Fruit fly (Drosophila melanogaster): ENCODE results near the gene CG12535.

CG12535 gene

dm6 chrX:3358875-3359274 lies 89.9 kb downstream of the CG12535 start (continued):
- peak; percentile 2 for TF ChIP-seq CG14710 (tag; optimal IDR thresholded peaks at IDR 0.05)
- no peak for TF ChIP-seq oc (tag; optimal IDR thresholded peaks at IDR 0.05)
- no peak for TF ChIP-seq CG7786 (GFP tag; optimal IDR thresholded peaks at IDR 0.05)
- peak; percentile 2 for TF ChIP-seq Lhr (GFP tag; optimal IDR thresholded peaks at IDR 0.05)
- TF ChIP-seq Neu2 (GFP tag; optimal IDR thresholded peaks at IDR 0.05; ENCODE audit: borderline replicate concordance) = no peak
- no peak for TF ChIP-seq NFAT (GFP tag; IDR thresholded peaks at IDR 0.05)
- peak; percentile 2 for TF ChIP-seq CG3407 (GFP tag; optimal IDR thresholded peaks at IDR 0.05)
- TF ChIP-seq sqz (GFP tag; optimal IDR thresholded peaks at IDR 0.05) = no peak
- no peak for TF ChIP-seq CG9215 (GFP tag; IDR thresholded peaks at IDR 0.05)
- TF ChIP-seq ash1 (GFP tag; optimal IDR thresholded peaks at IDR 0.05) = no peak
- no peak for TF ChIP-seq Atf-2 (GFP tag; optimal IDR thresholded peaks at IDR 0.05)
- no peak for TF ChIP-seq Sry-δ (GFP tag; optimal IDR thresholded peaks at IDR 0.05)
- TF ChIP-seq Med (GFP tag) = peak; percentile 66
- no peak for TF ChIP-seq E2f2 (GFP tag; IDR thresholded peaks at IDR 0.05)
- no peak for TF ChIP-seq CrebB (tag; optimal IDR thresholded peaks at IDR 0.05)
- TF ChIP-seq CG6689 (GFP tag; IDR thresholded peaks at IDR 0.05) = no peak
- no peak for TF ChIP-seq CG7357 (GFP tag; IDR thresholded peaks at IDR 0.05)
- TF ChIP-seq sima (GFP tag; optimal IDR thresholded peaks at IDR 0.05) = no peak
- no peak for TF ChIP-seq kay (GFP tag; optimal IDR thresholded peaks at IDR 0.05)
- TF ChIP-seq CTCF (GFP tag; optimal IDR thresholded peaks at IDR 0.05) = no peak
- TF ChIP-seq chif (GFP tag; optimal IDR thresholded peaks at IDR 0.05) = no peak
- TF ChIP-seq HHEX (GFP tag; optimal IDR thresholded peaks at IDR 0.05) = no peak
- TF ChIP-seq bab2 (GFP tag; optimal IDR thresholded peaks at IDR 0.05) = no peak
- no peak for TF ChIP-seq grn (GFP tag; optimal IDR thresholded peaks at IDR 0.05)
- TF ChIP-seq Ravus (GFP tag; IDR thresholded peaks at IDR 0.05) = no peak
- peak; percentile 32 for TF ChIP-seq tio (GFP tag; optimal IDR thresholded peaks at IDR 0.05)
- TF ChIP-seq CG2678 (tag; optimal IDR thresholded peaks at IDR 0.05) = peak; percentile 34
- no peak for TF ChIP-seq crc (GFP tag; optimal IDR thresholded peaks at IDR 0.05)
- no peak for TF ChIP-seq CG10267 (tag; optimal IDR thresholded peaks at IDR 0.05)
- TF ChIP-seq CG4282 (GFP tag; optimal IDR thresholded peaks at IDR 0.05) = no peak
- TF ChIP-seq gro (GFP tag; optimal IDR thresholded peaks at IDR 0.05) = no peak
- no peak for TF ChIP-seq CG5953 (GFP tag; IDR thresholded peaks at IDR 0.05)
- TF ChIP-seq sr (GFP tag; IDR thresholded peaks at IDR 0.05) = no peak
- TF ChIP-seq eve (GFP tag; optimal IDR thresholded peaks at IDR 0.05) = no peak
- TF ChIP-seq CG3163 (GFP tag; optimal IDR thresholded peaks at IDR 0.05) = no peak
- TF ChIP-seq CG9797 (GFP tag; optimal IDR thresholded peaks at IDR 0.05) = no peak
- no peak for TF ChIP-seq NC2α (GFP tag; optimal IDR thresholded peaks at IDR 0.05)
- no peak for TF ChIP-seq stwl (tag; optimal IDR thresholded peaks at IDR 0.05)
- no peak for TF ChIP-seq Lpt (GFP tag; optimal IDR thresholded peaks at IDR 0.05)
- no peak for TF ChIP-seq fd96Cb (tag; optimal IDR thresholded peaks at IDR 0.05)
- TF ChIP-seq CG8388 (GFP tag; optimal IDR thresholded peaks at IDR 0.05) = no peak
- no peak for TF ChIP-seq CG7928 (GFP tag; optimal IDR thresholded peaks at IDR 0.05)
- no peak for TF ChIP-seq Sry-β (GFP tag; optimal IDR thresholded peaks at IDR 0.05)
- TF ChIP-seq crp (GFP tag; optimal IDR thresholded peaks at IDR 0.05) = no peak
- no peak for TF ChIP-seq eyg (GFP tag; optimal IDR thresholded peaks at IDR 0.05)
- peak; percentile 23; the same call in 1 of the 2 replicates for TF ChIP-seq peb (GFP tag; IDR thresholded peaks at IDR 0.05)
- no peak for TF ChIP-seq CG17385 (GFP tag; optimal IDR thresholded peaks at IDR 0.05)
- no peak for TF ChIP-seq CG2120 (GFP tag; optimal IDR thresholded peaks at IDR 0.05)
- no peak for TF ChIP-seq Stat92E (GFP tag; optimal IDR thresholded peaks at IDR 0.05)
- TF ChIP-seq D (optimal IDR thresholded peaks at IDR 0.05) = no peak
- TF ChIP-seq D (GFP tag; optimal IDR thresholded peaks at IDR 0.05) = peak; percentile 3
- TF ChIP-seq Dll (GFP tag; IDR thresholded peaks at IDR 0.05; ENCODE audit: partially characterized antibody) = no peak
- no peak for TF ChIP-seq CG12769 (tag; optimal IDR thresholded peaks at IDR 0.05)
